ENCODE assay signal across 2 fruit fly cellular contexts in the genomic region with DNA sequence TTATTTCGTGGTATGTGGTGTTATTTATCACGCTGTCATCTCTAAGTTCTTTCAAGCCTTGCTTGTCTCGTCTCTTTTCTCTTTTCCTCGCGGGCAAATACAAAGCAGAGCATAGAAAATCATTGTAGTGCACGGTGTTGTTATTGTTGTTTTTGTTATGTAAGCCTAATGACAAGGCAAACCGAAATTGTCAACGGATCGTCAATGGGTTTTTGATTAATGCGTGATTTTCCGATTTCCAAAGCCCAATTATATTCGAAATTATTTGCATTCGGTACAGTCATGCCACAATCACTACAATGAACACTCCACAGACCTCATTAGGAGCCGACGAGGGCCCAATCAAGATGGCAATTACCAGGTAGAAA.
TF ChIP-seq lines count a peak whose summit lies in the region.

No protein-coding gene starts in this region.

- TF ChIP-seq CTCF in whole organism, embryonic (GFP tag; optimal IDR thresholded peaks at IDR 0.05; lab: Kevin White, UChicago): no peak

TF ChIP-seq in whole organism, embryonic, 481 proteins besides CTCF, POLR2A, EP300 and RAD21:
- TF ChIP-seq nerfin-2 (GFP tag; IDR thresholded peaks at IDR 0.05; lab: Robert Waterston, UW; ENCODE audit: partially characterized antibody): no peak
- no peak for TF ChIP-seq BEAF-32 (GFP tag; optimal IDR thresholded peaks at IDR 0.05; lab: Kevin White, UChicago)
- TF ChIP-seq ase (GFP tag; IDR thresholded peaks at IDR 0.05; lab: Robert Waterston, UW): no peak
- TF ChIP-seq Pdp1 (GFP tag; optimal IDR thresholded peaks at IDR 0.05; lab: Kevin White, UChicago): peak in 1 of 2 experiments; percentile 62
- TF ChIP-seq CG30020 (tag; optimal IDR thresholded peaks at IDR 0.05; lab: Kevin White, UChicago): no peak
- TF ChIP-seq E2f1 (GFP tag; IDR thresholded peaks at IDR 0.05; lab: Robert Waterston, UW): no peak
- TF ChIP-seq CG4360 (GFP tag; IDR thresholded peaks at IDR 0.05; lab: Robert Waterston, UW): peak; percentile 58
- TF ChIP-seq CG17328 (GFP tag; IDR thresholded peaks at IDR 0.05; lab: Robert Waterston, UW): no peak
- peak in 1 of 3 experiments; percentile 49 for TF ChIP-seq lola (GFP tag; optimal IDR thresholded peaks at IDR 0.05; lab: Kevin White, UChicago)
- no peak for TF ChIP-seq C15 (GFP tag; IDR thresholded peaks at IDR 0.05; lab: Robert Waterston, UW)
- TF ChIP-seq CG3726 (GFP tag; IDR thresholded peaks at IDR 0.05; lab: Robert Waterston, UW): no peak
- no peak for TF ChIP-seq CG2202 (tag; optimal IDR thresholded peaks at IDR 0.05; lab: Kevin White, UChicago)

TF ChIP-seq in whole organism, prepupa, 60 proteins besides CTCF, POLR2A, EP300 and RAD21:
- peak; percentile 11 for TF ChIP-seq CG10631 (GFP tag; optimal IDR thresholded peaks at IDR 0.05; lab: Kevin White, UChicago)
- TF ChIP-seq acj6 (GFP tag; optimal IDR thresholded peaks at IDR 0.05; lab: Kevin White, UChicago): no peak
TF ChIP-seq in whole organism, prepupa: peak in this region for 1.
